Fruit fly (Drosophila melanogaster): ENCODE measurements around the gene CG42526.

CG42526 gene

dm6 chr3L:9441907-9442479, 6.8 kb upstream of the CG42526 start, which contains the start of the genes Bet3 and Nf-YA (continued):
- TF ChIP-seq kah (GFP tag; optimal IDR thresholded peaks at IDR 0.05) (no peak), rib (GFP tag; IDR thresholded peaks at IDR 0.05) (peak; percentile 35; the same call in 1 of the 2 replicates), Ets97D (GFP tag; optimal IDR thresholded peaks at IDR 0.05) (peak; percentile 55), Oaz (GFP tag; IDR thresholded peaks at IDR 0.05) (no peak), stwl (tag; optimal IDR thresholded peaks at IDR 0.05) (peak; percentile 77), Awh (GFP tag; IDR thresholded peaks at IDR 0.05) (no peak), seq (GFP tag; IDR thresholded peaks at IDR 0.05) (no peak), hth (optimal IDR thresholded peaks at IDR 0.05) (no peak), ash1 (GFP tag; optimal IDR thresholded peaks at IDR 0.05) (no peak), fd102C (GFP tag; optimal IDR thresholded peaks at IDR 0.05) (peak; percentile 11), Rx (GFP tag; IDR thresholded peaks at IDR 0.05) (0 out of 2 replicates have a peak, but pooled peaks have one; percentile 33), pzg (GFP tag; optimal IDR thresholded peaks at IDR 0.05) (peak; percentile 79), Atf3 (GFP tag; optimal IDR thresholded peaks at IDR 0.05) (peak; percentile 24), BEAF-32 (GFP tag; optimal IDR thresholded peaks at IDR 0.05) (peak; percentile 90), ewg (GFP tag; optimal IDR thresholded peaks at IDR 0.05) (peak; percentile 16), mirr (GFP tag; optimal IDR thresholded peaks at IDR 0.05) (no peak), Stat92E (GFP tag; optimal IDR thresholded peaks at IDR 0.05) (no peak), CG6791 (GFP tag; IDR thresholded peaks at IDR 0.05; ENCODE audit: partially characterized antibody) (peak; percentile 89), CG30403 (GFP tag; optimal IDR thresholded peaks at IDR 0.05) (peak; percentile 74), Hmr (GFP tag; optimal IDR thresholded peaks at IDR 0.05) (peak; percentile 42), CG18764 (GFP tag; optimal IDR thresholded peaks at IDR 0.05) (peak; percentile 6), CG30020 (tag; optimal IDR thresholded peaks at IDR 0.05) (peak; percentile 68), HmgD (GFP tag; optimal IDR thresholded peaks at IDR 0.05) (peak; percentile 67), CG12744 (GFP tag; optimal IDR thresholded peaks at IDR 0.05) (peak; percentile 21), wdn (GFP tag; IDR thresholded peaks at IDR 0.05) (peak; percentile 26; the same call in 1 of the 2 replicates), chn (GFP tag; optimal IDR thresholded peaks at IDR 0.05) (peak; percentile 66), CG34376 (GFP tag; optimal IDR thresholded peaks at IDR 0.05) (peak; percentile 8), CG15269 (tag; optimal IDR thresholded peaks at IDR 0.05) (peak; percentile 39), lov (optimal IDR thresholded peaks at IDR 0.05) (no peak), lov (GFP tag; IDR thresholded peaks at IDR 0.05) (0 out of 3 replicates have a peak, but pooled peaks have one; percentile 24), Deaf1 (tag; optimal IDR thresholded peaks at IDR 0.05) (no peak), CG13424 (tag; optimal IDR thresholded peaks at IDR 0.05) (peak; percentile 55), fd96Cb (tag; optimal IDR thresholded peaks at IDR 0.05) (peak; percentile 29), jigr1 (GFP tag; IDR thresholded peaks at IDR 0.05) (peak; percentile 20; the same call in 1 of the 3 replicates), CG12071 (GFP tag; optimal IDR thresholded peaks at IDR 0.05) (no peak), eve (GFP tag; optimal IDR thresholded peaks at IDR 0.05) (no peak), CTCF (GFP tag; optimal IDR thresholded peaks at IDR 0.05) (no peak), chm (GFP tag; IDR thresholded peaks at IDR 0.05) (peak; percentile 53; the same call in 1 of the 2 replicates), dan (GFP tag; IDR thresholded peaks at IDR 0.05) (no peak), gsb-n (tag; optimal IDR thresholded peaks at IDR 0.05) (peak; percentile 26), CG13624 (GFP tag; optimal IDR thresholded peaks at IDR 0.05) (peak; percentile 71), hb (GFP tag; IDR thresholded peaks at IDR 0.05; ENCODE audit: partially characterized antibody) (peak; percentile 84), bigmax (GFP tag; optimal IDR thresholded peaks at IDR 0.05) (peak; percentile 89), nau (GFP tag; optimal IDR thresholded peaks at IDR 0.05) (no peak), Mrtf (GFP tag; IDR thresholded peaks at IDR 0.05) (peak; percentile 8; the same call in 2 of the 3 replicates), jing (GFP tag; optimal IDR thresholded peaks at IDR 0.05) (no peak), NfI (GFP tag; optimal IDR thresholded peaks at IDR 0.05) (peak; percentile 54), Lpt (GFP tag; optimal IDR thresholded peaks at IDR 0.05) (no peak), ems (GFP tag; optimal IDR thresholded peaks at IDR 0.05) (peak; percentile 29), p53 (GFP tag; optimal IDR thresholded peaks at IDR 0.05) (peak; percentile 21), zen2 (GFP tag; IDR thresholded peaks at IDR 0.05; ENCODE audit: partially characterized antibody) (peak; percentile 86; the same call in 1 of the 3 replicates)
